Worm (Caenorhabditis elegans) whole organism, late embryonic: ENCODE data around the gene npp-16.

Experiments used
- C08G9.2 ChIP-seq: sonication (generic microtip); optimal IDR thresholded peaks from 2 replicates; lab custom pipeline; 2016; ENCODE audit warnings: mild to moderate bottlenecking, missing genetic modification characterization, moderate library complexity, missing compliant biosample characterization
- C38D4.7 ChIP-seq: fragments of 200-800 bp; sonication (Bioruptor generic); optimal IDR thresholded peaks from 2 replicates; lab custom pipeline; 2018; ENCODE audit warnings: mild to moderate bottlenecking, missing genetic modification characterization, moderate library complexity, missing compliant biosample characterization
- K02D7.2 ChIP-seq: sonication (generic microtip); optimal IDR thresholded peaks from 2 replicates; lab custom pipeline; 2017; ENCODE audit warnings: mild to moderate bottlenecking, missing genetic modification characterization, missing compliant biosample characterization
- K09A11.1 ChIP-seq: sonication (generic microtip); optimal IDR thresholded peaks from 2 replicates; lab custom pipeline; 2017; ENCODE audit warnings: antibody characterized with exemption, mild to moderate bottlenecking, missing genetic modification characterization, missing compliant biosample characterization; ENCODE audit not compliant: insufficient read depth
- Y22D7AL.16 ChIP-seq: sonication (generic microtip); optimal IDR thresholded peaks from 2 replicates; lab custom pipeline; 2016; ENCODE audit warnings: missing genetic modification characterization, missing compliant biosample characterization
- ama-1 ChIP-seq: fragments of 150-350 bp; optimal IDR thresholded peaks from 2 replicates; lab custom pipeline; 2014
- ceh-14 ChIP-seq: sonication (generic microtip); optimal IDR thresholded peaks from 2 replicates; lab custom pipeline; 2016; ENCODE audit warnings: missing genotype, missing genetic modification characterization, missing compliant biosample characterization
- ceh-19 ChIP-seq: fragments of 200-800 bp; sonication (Bioruptor generic); optimal IDR thresholded peaks from 2 replicates; lab custom pipeline; 2018; ENCODE audit warnings: mild to moderate bottlenecking, missing genetic modification characterization, missing compliant biosample characterization
- ceh-22 ChIP-seq: sonication (generic microtip); optimal IDR thresholded peaks from 2 replicates; lab custom pipeline; 2017; ENCODE audit warnings: missing biosample characterization, missing genetic modification characterization
- ceh-30 ChIP-seq: fragments of 150-350 bp; optimal IDR thresholded peaks from 2 replicates; lab custom pipeline; 2014; ENCODE audit warnings: missing biosample characterization, missing genetic modification characterization
- ceh-31 ChIP-seq: sonication (generic microtip); optimal IDR thresholded peaks from 2 replicates; lab custom pipeline; 2016; ENCODE audit warnings: missing genetic modification characterization, missing compliant biosample characterization
- ceh-34 ChIP-seq: sonication (generic microtip); optimal IDR thresholded peaks from 2 replicates; lab custom pipeline; 2016; ENCODE audit warnings: mild to moderate bottlenecking, missing genetic modification characterization, missing compliant biosample characterization
- ceh-48 ChIP-seq: sonication (generic microtip); optimal IDR thresholded peaks from 2 replicates; lab custom pipeline; 2016; ENCODE audit warnings: missing genetic modification characterization, inconsistent platforms, missing compliant biosample characterization
- ceh-6 ChIP-seq: fragments of 200-800 bp; sonication (Bioruptor generic); optimal IDR thresholded peaks from 2 replicates; lab custom pipeline; 2018; ENCODE audit warnings: mild to moderate bottlenecking, missing genetic modification characterization, missing compliant biosample characterization
- ceh-9 ChIP-seq: sonication (generic microtip); optimal IDR thresholded peaks from 2 replicates; lab custom pipeline; 2016; ENCODE audit warnings: mild to moderate bottlenecking, missing genetic modification characterization, inconsistent platforms, missing compliant biosample characterization
- dve-1 ChIP-seq: sonication (generic microtip); optimal IDR thresholded peaks from 2 replicates; lab custom pipeline; 2017; ENCODE audit warnings: antibody characterized with exemption, mild to moderate bottlenecking, missing genetic modification characterization, missing compliant biosample characterization
- elt-4 ChIP-seq: sonication (generic microtip); optimal IDR thresholded peaks from 2 replicates; lab custom pipeline; 2016; ENCODE audit warnings: missing genetic modification characterization, missing compliant biosample characterization
- ets-4 ChIP-seq: sonication (generic microtip); optimal IDR thresholded peaks from 2 replicates; lab custom pipeline; 2016; ENCODE audit warnings: missing genetic modification characterization, missing compliant biosample characterization
- eyg-1 ChIP-seq: sonication (generic microtip); optimal IDR thresholded peaks from 2 replicates; lab custom pipeline; 2016; ENCODE audit warnings: missing genotype, missing genetic modification characterization, missing compliant biosample characterization
- fax-1 ChIP-seq: sonication (generic microtip); optimal IDR thresholded peaks from 2 replicates; lab custom pipeline; 2016; ENCODE audit warnings: missing genotype, missing genetic modification characterization, missing compliant biosample characterization
- fkh-10 ChIP-seq: fragments of 150-350 bp; optimal IDR thresholded peaks from 2 replicates; lab custom pipeline; 2014; ENCODE audit warnings: missing biosample characterization, missing genetic modification reagents, missing genetic modification characterization
- fkh-6 ChIP-seq: sonication (generic microtip); optimal IDR thresholded peaks from 2 replicates; lab custom pipeline; 2016; ENCODE audit warnings: missing genetic modification characterization, missing compliant biosample characterization
- hlh-15 ChIP-seq: sonication (generic microtip); optimal IDR thresholded peaks from 2 replicates; lab custom pipeline; 2016; ENCODE audit warnings: missing genetic modification characterization, missing compliant biosample characterization
- hlh-30 ChIP-seq: sonication (generic microtip); optimal IDR thresholded peaks from 2 replicates; lab custom pipeline; 2017; ENCODE audit warnings: antibody characterized with exemption, missing genetic modification characterization, missing compliant biosample characterization; ENCODE audit not compliant: insufficient read depth
- hlh-6 ChIP-seq: sonication (generic microtip); optimal IDR thresholded peaks from 2 replicates; lab custom pipeline; 2016; ENCODE audit warnings: missing genotype, missing genetic modification characterization, missing compliant biosample characterization
- hlh-8 ChIP-seq: sonication (generic microtip); optimal IDR thresholded peaks from 2 replicates; lab custom pipeline; 2016; ENCODE audit warnings: missing genotype, missing genetic modification characterization, missing compliant biosample characterization
- lim-6 ChIP-seq: sonication (generic microtip); optimal IDR thresholded peaks from 2 replicates; lab custom pipeline; 2016; ENCODE audit warnings: missing genetic modification characterization, missing compliant biosample characterization
- madf-2 ChIP-seq: sonication (generic microtip); optimal IDR thresholded peaks from 2 replicates; lab custom pipeline; 2017; ENCODE audit warnings: missing genetic modification characterization, missing compliant biosample characterization
- nfya-1 ChIP-seq: sonication (generic microtip); optimal IDR thresholded peaks from 2 replicates; lab custom pipeline; 2017; ENCODE audit warnings: missing genetic modification characterization, mild to moderate bottlenecking, missing compliant biosample characterization, antibody characterized with exemption, moderate library complexity
- npax-4 ChIP-seq: sonication (generic microtip); optimal IDR thresholded peaks from 2 replicates; lab custom pipeline; 2016; ENCODE audit warnings: missing genetic modification characterization, missing compliant biosample characterization
- odd-2 ChIP-seq: sonication (generic microtip); optimal IDR thresholded peaks from 2 replicates; lab custom pipeline; 2017; ENCODE audit warnings: antibody characterized with exemption, mild to moderate bottlenecking, missing genetic modification characterization, missing compliant biosample characterization
- pag-3 ChIP-seq: sonication (generic microtip); optimal IDR thresholded peaks from 2 replicates; lab custom pipeline; 2016; ENCODE audit warnings: missing compliant biosample characterization, missing genetic modification characterization, borderline replicate concordance
- pat-9 ChIP-seq: fragments of 200-800 bp; sonication (Bioruptor generic); optimal IDR thresholded peaks from 2 replicates; lab custom pipeline; 2018; ENCODE audit warnings: mild to moderate bottlenecking, missing genetic modification characterization, moderate library complexity, missing compliant biosample characterization
- pha-4 ChIP-seq: fragments of 150-350 bp; optimal IDR thresholded peaks from 2 replicates; lab custom pipeline; 2018; ENCODE audit warnings: missing biosample characterization, missing genetic modification reagents, missing genetic modification characterization
- pros-1 ChIP-seq: fragments of 150-350 bp; optimal IDR thresholded peaks from 2 replicates; lab custom pipeline; 2014; ENCODE audit warnings: missing biosample characterization, missing genetic modification reagents, missing genetic modification characterization
- ref-2 ChIP-seq: sonication (generic microtip); optimal IDR thresholded peaks from 2 replicates; lab custom pipeline; 2016; ENCODE audit warnings: missing genetic modification characterization, missing compliant biosample characterization
- rnt-1 ChIP-seq: sonication (generic microtip); optimal IDR thresholded peaks from 2 replicates; lab custom pipeline; 2016; ENCODE audit warnings: missing genetic modification characterization, missing compliant biosample characterization
- sdc-2 ChIP-seq: sonication (generic microtip); optimal IDR thresholded peaks from 2 replicates; lab custom pipeline; 2016; ENCODE audit warnings: missing genotype, missing genetic modification characterization, missing compliant biosample characterization
- sox-2 ChIP-seq: fragments of 200-800 bp; sonication (Bioruptor generic); IDR thresholded peaks from 2 replicates; pipeline ENCODE4 v1.3.6; 2022; ENCODE audit warnings: missing genetic modification reagents, missing genetic modification characterization, missing compliant biosample characterization
- sox-4 ChIP-seq: sonication (generic microtip); optimal IDR thresholded peaks from 2 replicates; lab custom pipeline; 2017; ENCODE audit warnings: mild to moderate bottlenecking, missing genetic modification characterization, inconsistent platforms, missing compliant biosample characterization
- tbx-2 ChIP-seq: sonication (generic microtip); optimal IDR thresholded peaks from 2 replicates; lab custom pipeline; 2016; ENCODE audit warnings: missing genetic modification characterization, missing compliant biosample characterization
- tbx-7 ChIP-seq: sonication (generic microtip); optimal IDR thresholded peaks from 2 replicates; lab custom pipeline; 2016; ENCODE audit warnings: missing genotype, missing genetic modification characterization, missing compliant biosample characterization
- ttx-3 ChIP-seq: sonication (generic microtip); optimal IDR thresholded peaks from 2 replicates; lab custom pipeline; 2016; ENCODE audit warnings: missing genetic modification reagents, missing genetic modification characterization, missing compliant biosample characterization
- unc-86 ChIP-seq: sonication (generic microtip); optimal IDR thresholded peaks from 2 replicates; lab custom pipeline; 2016; ENCODE audit warnings: missing genetic modification characterization, missing compliant biosample characterization
- zip-5 ChIP-seq: sonication (generic microtip); optimal IDR thresholded peaks from 2 replicates; lab custom pipeline; 2016; ENCODE audit warnings: missing genetic modification characterization, missing compliant biosample characterization

npp-16 gene

ce11 chrIII:11915666-11916065 lies at the start of gene npp-16, which contains the start of gene ndab-1:
Gene npp-16, plus strand, starts transcription at chrIII:11915928.
Gene ndab-1, minus strand, starts transcription at chrIII:11915712.
- TF ChIP-seq ref-2 (peak; percentile 8), elt-4 (tag; lab: Kevin White, UChicago) (no peak), nfya-1 (peak; percentile 17), tbx-2 (no peak), Y22D7AL.16 (tag; lab: Kevin White, UChicago) (no peak), K02D7.2 (tag; lab: Kevin White, UChicago) (peak; percentile 14), ceh-30 (tag; lab: Kevin White, UChicago) (no peak), odd-2 (no peak), sox-2 (no peak), sox-4 (tag; lab: Kevin White, UChicago) (no peak)

DNA sequence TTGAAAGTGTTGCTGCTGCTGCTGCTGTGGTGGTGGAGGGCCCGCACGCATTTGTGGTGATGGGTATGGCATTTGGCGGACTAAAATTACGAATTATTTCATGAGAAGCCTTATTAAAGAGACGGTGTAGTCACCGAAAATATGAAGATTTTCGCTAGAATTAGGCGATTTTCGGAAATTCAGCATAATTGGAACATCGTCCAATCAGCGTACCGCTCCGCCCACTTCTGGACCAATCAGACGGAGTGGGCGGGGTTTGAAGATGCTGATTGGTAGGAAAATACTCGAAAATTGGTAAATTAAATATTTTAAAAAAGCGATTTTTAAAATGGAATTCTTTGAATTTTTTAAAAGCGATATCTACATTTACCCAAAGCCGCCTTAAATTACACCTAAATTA lies 49.6 kb upstream of the npp-16 start:
- no peak for TF ChIP-seq npax-4 (tag; lab: Kevin White, UChicago)
- TF ChIP-seq nfya-1 = peak; percentile 46
- TF ChIP-seq dve-1 (tag; lab: Kevin White, UChicago) = no peak

DNA sequence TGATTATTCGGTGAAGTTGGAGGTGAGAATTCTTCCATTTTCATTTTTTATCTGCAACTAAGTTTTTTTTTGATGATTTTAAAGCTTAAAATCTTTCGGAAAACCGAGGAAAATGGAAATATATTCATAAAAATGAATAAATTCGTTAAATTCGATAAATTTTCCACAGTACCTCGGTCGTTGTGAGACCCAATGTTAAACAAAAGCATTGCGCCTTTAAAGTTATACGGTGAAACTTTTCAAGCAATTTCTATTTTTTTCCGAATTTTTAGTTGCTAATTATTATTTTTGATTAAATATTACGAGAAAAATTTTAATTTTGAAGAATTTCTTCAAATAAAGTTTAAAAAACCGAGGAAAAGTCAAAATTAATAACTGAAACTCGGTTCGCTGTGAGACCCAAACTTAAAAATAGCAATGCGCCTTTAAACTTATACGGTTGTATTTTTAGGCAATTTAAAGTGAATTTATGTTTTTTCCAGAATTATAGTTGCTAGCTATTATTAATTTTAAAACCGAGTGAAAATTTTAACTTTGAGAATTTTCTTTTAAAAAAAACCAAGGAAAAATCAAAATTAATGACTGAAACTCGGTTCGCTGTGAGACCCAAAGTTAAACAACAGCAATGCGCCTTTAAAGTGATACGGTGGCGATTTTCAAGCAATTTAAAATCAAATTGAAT lies 46.4 kb upstream of the npp-16 start, which contains the start of gene taf-12:
Gene taf-12 (minus strand): TSS at position 51 of the 682 bp plus-strand sequence.
- TF ChIP-seq madf-2 (tag; lab: Kevin White, UChicago) (no peak), odd-2 (no peak), unc-86 (tag; lab: Kevin White, UChicago) (no peak), ceh-19 (GFP tag; lab: Kevin White, UChicago) (no peak), K09A11.1 (tag; lab: Kevin White, UChicago) (no peak), ets-4 (tag; lab: Kevin White, UChicago) (no peak), ceh-34 (no peak), fkh-6 (tag; lab: Kevin White, UChicago) (no peak), sdc-2 (tag; lab: Kevin White, UChicago) (no peak), pag-3 (tag; lab: Kevin White, UChicago) (no peak), sox-4 (tag; lab: Kevin White, UChicago) (no peak), hlh-8 (tag; lab: Kevin White, UChicago) (no peak), fkh-10 (GFP tag; lab: Kevin White, UChicago) (no peak), pros-1 (tag; lab: Kevin White, UChicago) (no peak), C08G9.2 (no peak), hlh-30 (no peak), zip-5 (no peak), pha-4 (tag; lab: Kevin White, UChicago) (no peak)

DNA sequence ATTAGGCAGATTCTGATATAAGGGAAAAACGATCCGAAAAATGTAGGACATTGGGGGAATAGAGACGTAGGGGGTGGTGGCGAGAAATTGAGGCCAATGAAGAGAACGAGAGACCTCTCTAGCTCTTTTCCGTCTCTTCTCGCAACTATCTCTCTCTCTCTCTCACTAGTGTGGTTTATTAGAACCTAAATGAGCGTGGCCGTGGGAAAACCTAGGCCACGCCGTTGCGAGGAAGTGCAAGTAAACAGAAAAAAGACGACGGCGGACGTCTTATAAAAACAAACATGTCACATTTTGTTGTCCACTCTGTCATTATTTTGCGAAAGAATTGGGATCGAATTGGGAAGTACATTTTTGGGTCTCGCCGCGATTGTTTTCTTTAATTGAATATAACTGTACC lies 45.7 kb upstream of the npp-16 start:
- TF ChIP-seq ceh-6 (GFP tag; lab: Kevin White, UChicago) = no peak
- no peak for TF ChIP-seq odd-2
- no peak for TF ChIP-seq ttx-3 (tag; lab: Kevin White, UChicago)
- peak; percentile 12 for TF ChIP-seq C38D4.7 (GFP tag; lab: Kevin White, UChicago)
- TF ChIP-seq hlh-15 (tag; lab: Kevin White, UChicago) = peak; percentile 15
- TF ChIP-seq ceh-31 (tag; lab: Kevin White, UChicago) = peak; percentile 98
- no peak for TF ChIP-seq pat-9
- peak; percentile 45 for TF ChIP-seq eyg-1 (tag; lab: Kevin White, UChicago)
- peak; percentile 93 for TF ChIP-seq C08G9.2
- peak; percentile 52 for TF ChIP-seq hlh-6 (tag; lab: Kevin White, UChicago)
- no peak for TF ChIP-seq fkh-6 (tag; lab: Kevin White, UChicago)
- no peak for TF ChIP-seq ceh-9 (tag; lab: Kevin White, UChicago)
- TF ChIP-seq fkh-10 (GFP tag; lab: Kevin White, UChicago) = no peak
- TF ChIP-seq pag-3 (tag; lab: Kevin White, UChicago) = no peak
- peak; percentile 55 for TF ChIP-seq ceh-34
- TF ChIP-seq fax-1 (tag; lab: Kevin White, UChicago) = peak; percentile 60
- TF ChIP-seq sox-2 = no peak
- TF ChIP-seq rnt-1 (tag; lab: Kevin White, UChicago) = peak; percentile 95
- TF ChIP-seq tbx-7 (tag; lab: Kevin White, UChicago) = peak; percentile 69
- TF ChIP-seq Y22D7AL.16 (tag; lab: Kevin White, UChicago) = no peak
- TF ChIP-seq hlh-8 (tag; lab: Kevin White, UChicago) = peak; percentile 66
- TF ChIP-seq ceh-22 (tag; lab: Kevin White, UChicago) = no peak
- peak; percentile 92 for TF ChIP-seq ets-4 (tag; lab: Kevin White, UChicago)
- TF ChIP-seq pha-4 (tag; lab: Kevin White, UChicago) = no peak
- TF ChIP-seq lim-6 (tag; lab: Kevin White, UChicago) = peak; percentile 57
- TF ChIP-seq ceh-19 (GFP tag; lab: Kevin White, UChicago) = peak; percentile 49
- no peak for TF ChIP-seq ama-1 (lab: Kevin White, UChicago)
- peak; percentile 44 for TF ChIP-seq ceh-14
- TF ChIP-seq ceh-48 (tag; lab: Kevin White, UChicago) = no peak
